Comparison of ENCODE assay signal across 5 fruit fly cellular contexts in the genomic region with DNA sequence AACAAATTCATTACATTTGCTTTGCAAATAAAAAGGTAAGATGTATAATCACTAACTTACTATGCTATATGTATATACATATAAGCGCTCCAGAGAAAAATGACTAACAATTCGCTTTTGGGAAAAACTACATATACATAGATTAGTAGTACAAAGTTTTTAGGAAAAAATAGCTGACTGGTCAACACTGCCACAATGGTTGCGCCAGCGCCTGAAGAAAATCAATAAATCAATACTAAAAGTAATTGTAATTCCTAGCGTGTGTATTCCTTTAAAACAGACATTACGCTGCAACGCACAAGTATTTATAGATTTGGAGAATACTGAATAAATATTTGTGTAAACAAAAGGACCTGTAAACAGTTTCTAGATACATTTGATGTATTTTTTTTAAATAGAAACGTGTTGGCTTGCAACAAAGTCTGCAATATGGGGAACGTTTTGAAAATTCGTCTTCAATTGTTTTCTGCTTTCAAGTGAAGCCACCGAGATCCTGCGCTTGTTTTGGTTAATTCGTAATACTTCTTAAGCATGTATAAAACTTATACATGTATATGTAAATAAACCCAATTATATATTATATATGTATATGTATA.
TF ChIP-seq lines count a peak whose summit lies in the region.

No protein-coding gene starts in this region.

- peak; percentile 59 for TF ChIP-seq CTCF in whole organism, embryonic (GFP tag; optimal IDR thresholded peaks at IDR 0.05; lab: Kevin White, UChicago)

TF ChIP-seq in whole organism, adult, 20 proteins besides CTCF, POLR2A, EP300 and RAD21:
- TF ChIP-seq CG7101 (tag; optimal IDR thresholded peaks at IDR 0.05; lab: Kevin White, UChicago) (no peak), CG33017 (tag; optimal IDR thresholded peaks at IDR 0.05; lab: Kevin White, UChicago) (peak; percentile 26), Crg-1 (GFP tag; optimal IDR thresholded peaks at IDR 0.05; lab: Kevin White, UChicago) (peak; percentile 11), kay (GFP tag; lab: Kevin White, UChicago; ENCODE audit: borderline replicate concordance) (peak; percentile 95), Mnt (GFP tag; optimal IDR thresholded peaks at IDR 0.05; lab: Kevin White, UChicago) (peak; percentile 26), cnc (optimal IDR thresholded peaks at IDR 0.05; lab: Kevin White, UChicago) (no peak), Clk (GFP tag; optimal IDR thresholded peaks at IDR 0.05; lab: Kevin White, UChicago) (no peak), ovo (GFP tag; optimal IDR thresholded peaks at IDR 0.05; lab: Kevin White, UChicago) (no peak), CG7045 (GFP tag; optimal IDR thresholded peaks at IDR 0.05; lab: Kevin White, UChicago) (peak; percentile 24), CG12768 (GFP tag; optimal IDR thresholded peaks at IDR 0.05; lab: Kevin White, UChicago) (peak; percentile 44), Hr96 (GFP tag; optimal IDR thresholded peaks at IDR 0.05; lab: Kevin White, UChicago) (no peak), cic (GFP tag; optimal IDR thresholded peaks at IDR 0.05; lab: Kevin White, UChicago) (no peak), CG14711 (tag; optimal IDR thresholded peaks at IDR 0.05; lab: Kevin White, UChicago) (peak; percentile 1), bab1 (GFP tag; optimal IDR thresholded peaks at IDR 0.05; lab: Kevin White, UChicago) (peak; percentile 32), CG5204 (GFP tag; optimal IDR thresholded peaks at IDR 0.05; lab: Kevin White, UChicago) (peak; percentile 49), tj (GFP tag; optimal IDR thresholded peaks at IDR 0.05; lab: Kevin White, UChicago) (peak; percentile 36)

TF ChIP-seq in whole organism, embryonic, 481 proteins besides CTCF, POLR2A, EP300 and RAD21 (continues in another document):
- TF ChIP-seq CG8388 (GFP tag; optimal IDR thresholded peaks at IDR 0.05; lab: Kevin White, UChicago) (no peak), CG18599 (GFP tag; optimal IDR thresholded peaks at IDR 0.05; lab: Kevin White, UChicago) (no peak), cad (GFP tag; optimal IDR thresholded peaks at IDR 0.05; lab: Kevin White, UChicago) (no peak), lola (GFP tag; optimal IDR thresholded peaks at IDR 0.05; lab: Kevin White, UChicago) (no peak), jing (GFP tag; optimal IDR thresholded peaks at IDR 0.05; lab: Kevin White, UChicago) (no peak), CG14667 (GFP tag; IDR thresholded peaks at IDR 0.05; lab: Robert Waterston, UW) (no peak), CG12299 (tag; optimal IDR thresholded peaks at IDR 0.05; lab: Kevin White, UChicago) (peak; percentile 36), E2f1 (GFP tag; IDR thresholded peaks at IDR 0.05; lab: Robert Waterston, UW) (no peak), CG13424 (tag; optimal IDR thresholded peaks at IDR 0.05; lab: Kevin White, UChicago) (no peak), CG4360 (GFP tag; IDR thresholded peaks at IDR 0.05; lab: Robert Waterston, UW) (no peak), C15 (GFP tag; IDR thresholded peaks at IDR 0.05; lab: Robert Waterston, UW) (no peak), bcd (GFP tag; optimal IDR thresholded peaks at IDR 0.05; lab: Kevin White, UChicago) (no peak), Spps (tag; optimal IDR thresholded peaks at IDR 0.05; lab: Kevin White, UChicago) (no peak), Max (GFP tag; optimal IDR thresholded peaks at IDR 0.05; lab: Kevin White, UChicago) (peak; percentile 62), lov (optimal IDR thresholded peaks at IDR 0.05; lab: Kevin White, UChicago) (no peak), lov (GFP tag; IDR thresholded peaks at IDR 0.05; lab: Robert Waterston, UW) (no peak), Sox100B (GFP tag; optimal IDR thresholded peaks at IDR 0.05; lab: Kevin White, UChicago) (peak; percentile 57), ap (GFP tag; IDR thresholded peaks at IDR 0.05; lab: Robert Waterston, UW) (no peak), kah (GFP tag; optimal IDR thresholded peaks at IDR 0.05; lab: Kevin White, UChicago) (peak; percentile 36)

TF ChIP-seq in whole organism, prepupa, 60 proteins besides CTCF, POLR2A, EP300 and RAD21 (continues in another document):
- no peak for TF ChIP-seq CG1621 (tag; optimal IDR thresholded peaks at IDR 0.05; lab: Kevin White, UChicago)
- no peak for TF ChIP-seq acj6 (GFP tag; optimal IDR thresholded peaks at IDR 0.05; lab: Kevin White, UChicago)
- no peak for TF ChIP-seq CG3032 (tag; optimal IDR thresholded peaks at IDR 0.05; lab: Kevin White, UChicago)
- no peak for TF ChIP-seq achi (GFP tag; optimal IDR thresholded peaks at IDR 0.05; lab: Kevin White, UChicago)
- TF ChIP-seq Ets21C (GFP tag; optimal IDR thresholded peaks at IDR 0.05; lab: Kevin White, UChicago) = no peak
- TF ChIP-seq OdsH (GFP tag; optimal IDR thresholded peaks at IDR 0.05; lab: Kevin White, UChicago) = no peak
- TF ChIP-seq dsx (GFP tag; optimal IDR thresholded peaks at IDR 0.05; lab: Kevin White, UChicago; ENCODE audit: poor library complexity, severe bottlenecking) = peak; percentile 97
- no peak for TF ChIP-seq Hr39 (GFP tag; optimal IDR thresholded peaks at IDR 0.05; lab: Kevin White, UChicago)
- no peak for TF ChIP-seq CG31627 (GFP tag; optimal IDR thresholded peaks at IDR 0.05; lab: Kevin White, UChicago)
- TF ChIP-seq Eip78C (GFP tag; lab: Kevin White, UChicago) = peak; percentile 73
- TF ChIP-seq Gug (GFP tag; IDR thresholded peaks at IDR 0.05; lab: Robert Waterston, UW) = no peak
- peak; percentile 34 for TF ChIP-seq Sox102F (GFP tag; optimal IDR thresholded peaks at IDR 0.05; lab: Kevin White, UChicago)
- peak; percentile 9 for TF ChIP-seq Hr4 (GFP tag; optimal IDR thresholded peaks at IDR 0.05; lab: Kevin White, UChicago)
- TF ChIP-seq CG11902 (GFP tag; optimal IDR thresholded peaks at IDR 0.05; lab: Kevin White, UChicago) = no peak
- no peak for TF ChIP-seq fd59A (GFP tag; optimal IDR thresholded peaks at IDR 0.05; lab: Kevin White, UChicago)
- TF ChIP-seq CG34406 (GFP tag; optimal IDR thresholded peaks at IDR 0.05; lab: Kevin White, UChicago) = no peak
- no peak for TF ChIP-seq eg (GFP tag; IDR thresholded peaks at IDR 0.05; lab: Robert Waterston, UW)
- no peak for TF ChIP-seq cyc (GFP tag; optimal IDR thresholded peaks at IDR 0.05; lab: Kevin White, UChicago)
- TF ChIP-seq Sox15 (GFP tag; optimal IDR thresholded peaks at IDR 0.05; lab: Kevin White, UChicago) = no peak

TF ChIP-seq in whole organism, pupa, 21 proteins besides CTCF, POLR2A, EP300 and RAD21:
- TF ChIP-seq CG14655 (GFP tag; optimal IDR thresholded peaks at IDR 0.05; lab: Kevin White, UChicago) (no peak), rn (GFP tag; IDR thresholded peaks at IDR 0.05; lab: Robert Waterston, UW) (no peak), Snoo (tag; optimal IDR thresholded peaks at IDR 0.05; lab: Kevin White, UChicago) (peak; percentile 20), CG15710 (tag; optimal IDR thresholded peaks at IDR 0.05; lab: Kevin White, UChicago) (no peak), Pif1B (GFP tag; optimal IDR thresholded peaks at IDR 0.05; lab: Kevin White, UChicago) (peak; percentile 51), CG4496 (GFP tag; IDR thresholded peaks at IDR 0.05; lab: Robert Waterston, UW) (no peak), Pif1A (GFP tag; optimal IDR thresholded peaks at IDR 0.05; lab: Kevin White, UChicago) (peak; percentile 40), D1 (tag; optimal IDR thresholded peaks at IDR 0.05; lab: Kevin White, UChicago) (no peak)
TF ChIP-seq in whole organism, pupa: peak in this region for 3.

TF ChIP-seq in whole organism, wandering third instar larva, 38 proteins besides CTCF, POLR2A, EP300 and RAD21:
- TF ChIP-seq woc (GFP tag; optimal IDR thresholded peaks at IDR 0.05; lab: Kevin White, UChicago) = peak; percentile 33
- no peak for TF ChIP-seq dl (GFP tag; optimal IDR thresholded peaks at IDR 0.05; lab: Kevin White, UChicago; ENCODE audit: insufficient read depth in 1 of 2, partially characterized antibody in 2 of 2)
- no peak for TF ChIP-seq Vsx2 (GFP tag; optimal IDR thresholded peaks at IDR 0.05; lab: Kevin White, UChicago; ENCODE audit: partially characterized antibody)
- no peak for TF ChIP-seq foxo (GFP tag; optimal IDR thresholded peaks at IDR 0.05; lab: Kevin White, UChicago)
- TF ChIP-seq Mio (GFP tag; optimal IDR thresholded peaks at IDR 0.05; lab: Kevin White, UChicago) = no peak
- TF ChIP-seq Myc (optimal IDR thresholded peaks at IDR 0.05; lab: Kevin White, UChicago) = peak; percentile 53
- TF ChIP-seq sage (GFP tag; optimal IDR thresholded peaks at IDR 0.05; lab: Kevin White, UChicago) = peak; percentile 10
TF ChIP-seq in whole organism, wandering third instar larva: peak in this region for 3.
